Fruit fly (Drosophila melanogaster) whole organism, wandering third instar larva: ENCODE measurements around the gene Polr2D.

Source experiments
- Abd-B ChIP-seq: fragments of >200 bp; optimal IDR thresholded peaks from 2 replicates; lab custom pipeline; 2017; ENCODE audit warnings: missing biosample characterization, missing genetic modification characterization
- CG32264 ChIP-seq: fragments of 200-800 bp; sonication (Bioruptor generic); optimal IDR thresholded peaks from 2 replicates; lab custom pipeline; 2016; ENCODE audit warnings: missing biosample characterization, missing genetic modification characterization
- CG9705 ChIP-seq: fragments of 200-800 bp; sonication (Bioruptor generic); optimal IDR thresholded peaks from 2 replicates; lab custom pipeline; 2018; ENCODE audit warnings: missing biosample characterization, mild to moderate bottlenecking, missing genetic modification characterization
- CrebA ChIP-seq: fragments of 200-800 bp; sonication (Bioruptor generic); optimal IDR thresholded peaks from 2 replicates; lab custom pipeline; 2016; ENCODE audit warnings: missing biosample characterization, mild to moderate bottlenecking, missing genetic modification characterization, borderline replicate concordance
- Dfd ChIP-seq: fragments of >200 bp; optimal IDR thresholded peaks from 2 replicates; lab custom pipeline; 2017; ENCODE audit warnings: missing biosample characterization, missing genetic modification characterization
- Dif ChIP-seq: fragments of 200-275, 200-300 bp; sonication (Bioruptor generic); optimal IDR thresholded peaks from 2 replicates; lab custom pipeline; 2018; ENCODE audit warnings: missing biosample characterization, missing genetic modification characterization; ENCODE audit not compliant: partially characterized antibody
- GATAd ChIP-seq: sonication (Bioruptor generic); optimal IDR thresholded peaks from 2 replicates; lab custom pipeline; 2016; ENCODE audit warnings: missing biosample characterization, missing genetic modification characterization
- HLH106 ChIP-seq: fragments of 200-800 bp; optimal IDR thresholded peaks from 3 replicates; lab custom pipeline; 2019; ENCODE audit warnings: missing biosample characterization, mild to moderate bottlenecking, missing genetic modification characterization, moderate library complexity
- Hnf4 ChIP-seq: fragments of 200-800 bp; sonication (Bioruptor generic); optimal IDR thresholded peaks from 2 replicates; lab custom pipeline; 2016; ENCODE audit warnings: missing biosample characterization, mild to moderate bottlenecking, missing genetic modification characterization
- Hr78 ChIP-seq: fragments of >200 bp; optimal IDR thresholded peaks from 2 replicates; lab custom pipeline; 2017; ENCODE audit warnings: missing biosample characterization, missing genetic modification characterization
- Hr83 ChIP-seq: fragments of 200-300 bp; sonication (Bioruptor generic); optimal IDR thresholded peaks from 2 replicates; lab custom pipeline; 2016; ENCODE audit warnings: missing biosample characterization, mild to moderate bottlenecking, missing genetic modification characterization, moderate library complexity; ENCODE audit not compliant: poor library complexity, severe bottlenecking
- Jra ChIP-seq: sonication (Bioruptor generic); optimal IDR thresholded peaks from 2 replicates; lab custom pipeline; 2016; ENCODE audit warnings: missing biosample characterization, missing genetic modification characterization
- Mio ChIP-seq: sonication (Bioruptor generic); optimal IDR thresholded peaks from 2 replicates; lab custom pipeline; 2016; ENCODE audit warnings: missing biosample characterization, missing genetic modification characterization
- Myc ChIP-seq: fragments of >200 bp; optimal IDR thresholded peaks from 2 replicates; lab custom pipeline; 2017
- N ChIP-seq: fragments of >200 bp; optimal IDR thresholded peaks from 2 replicates; lab custom pipeline; 2018; ENCODE audit warnings: missing biosample characterization, missing external identifiers, missing genetic modification characterization
- OdsH ChIP-seq: fragments of 200-800 bp; sonication (Bioruptor generic); optimal IDR thresholded peaks from 2 replicates; lab custom pipeline; 2016; ENCODE audit warnings: missing biosample characterization, mild to moderate bottlenecking, missing genetic modification characterization
- Rel ChIP-seq, 2 experiments: fragments of 200-800 bp; sonication (Bioruptor generic) in 1 of 2; optimal IDR thresholded peaks; 2 replicates in 1 of 2; 3 replicates in 1 of 2; lab custom pipeline; 2016 to 2019; ENCODE audit warnings: mild to moderate bottlenecking in 2 of 2, missing biosample characterization in 2 of 2, missing genetic modification characterization in 2 of 2, moderate library complexity in 1 of 2
- Sp1 ChIP-seq: fragments of 200-800 bp; sonication (Bioruptor generic); optimal IDR thresholded peaks from 3 replicates; lab custom pipeline; 2019; ENCODE audit warnings: missing biosample characterization, mild to moderate bottlenecking, missing genetic modification characterization, moderate library complexity
- Vsx2 ChIP-seq: fragments of 200-300, 225-300 bp; sonication (Bioruptor generic); optimal IDR thresholded peaks from 2 replicates; lab custom pipeline; 2018; ENCODE audit warnings: missing biosample characterization, missing genetic modification characterization; ENCODE audit not compliant: partially characterized antibody
- br ChIP-seq: fragments of 200-800 bp; sonication (Bioruptor generic); optimal IDR thresholded peaks from 2 replicates; lab custom pipeline; 2016; ENCODE audit warnings: missing biosample characterization, missing genetic modification characterization
- brk ChIP-seq: fragments of 200-800 bp; sonication (Bioruptor generic); optimal IDR thresholded peaks from 2 replicates; lab custom pipeline; 2016; ENCODE audit warnings: missing biosample characterization, mild to moderate bottlenecking, missing genetic modification characterization
- dl ChIP-seq, 2 experiments: fragments of 175-275, 200-275 bp in 1 of 2; fragments of 200-275 bp in 1 of 2; sonication (Bioruptor generic); optimal IDR thresholded peaks; lab custom pipeline; 2018; ENCODE audit warnings: mild to moderate bottlenecking in 2 of 2, missing biosample characterization in 2 of 2, missing genetic modification characterization in 2 of 2, moderate library complexity in 2 of 2; ENCODE audit not compliant: partially characterized antibody in 2 of 2, insufficient read depth in 1 of 2
- dmrt93B ChIP-seq: fragments of 200-800 bp; sonication (Bioruptor generic); optimal IDR thresholded peaks from 2 replicates; lab custom pipeline; 2018; ENCODE audit warnings: missing biosample characterization, mild to moderate bottlenecking, missing genetic modification characterization
- dsf ChIP-seq: sonication (Bioruptor generic); optimal IDR thresholded peaks from 2 replicates; lab custom pipeline; 2016; ENCODE audit warnings: missing biosample characterization, missing genetic modification characterization, borderline replicate concordance
- ey ChIP-seq: fragments of 200-800 bp; sonication (Bioruptor generic); optimal IDR thresholded peaks from 2 replicates; lab custom pipeline; 2016; ENCODE audit warnings: missing biosample characterization, missing genetic modification characterization
- foxo ChIP-seq, 2 experiments: fragments of 200-800 bp; sonication (Bioruptor generic); optimal IDR thresholded peaks; 2 replicates in 1 of 2; 3 replicates in 1 of 2; lab custom pipeline; 2016 to 2017; ENCODE audit warnings: missing biosample characterization in 2 of 2, missing genetic modification characterization in 2 of 2
- fru ChIP-seq: fragments of 200-800 bp; sonication (Bioruptor generic); optimal IDR thresholded peaks from 3 replicates; lab custom pipeline; 2016; ENCODE audit warnings: missing biosample characterization, mild to moderate bottlenecking, missing genetic modification characterization
- h ChIP-seq: fragments of 200-800 bp; sonication (Bioruptor generic); optimal IDR thresholded peaks from 3 replicates; lab custom pipeline; 2016; ENCODE audit warnings: missing biosample characterization, mild to moderate bottlenecking, missing genetic modification characterization
- jim ChIP-seq: fragments of 175-275, 200-325 bp; sonication (Bioruptor generic); optimal IDR thresholded peaks from 2 replicates; lab custom pipeline; 2016; ENCODE audit warnings: missing biosample characterization, mild to moderate bottlenecking, missing genetic modification characterization
- lola ChIP-seq: fragments of >200 bp; optimal IDR thresholded peaks from 2 replicates; lab custom pipeline; 2017; ENCODE audit warnings: missing biosample characterization, missing genetic modification characterization
- pan ChIP-seq: fragments of >200 bp; optimal IDR thresholded peaks from 2 replicates; lab custom pipeline; 2017
- psq ChIP-seq: fragments of 200-800 bp; sonication (Bioruptor generic); optimal IDR thresholded peaks from 3 replicates; lab custom pipeline; 2017; ENCODE audit warnings: missing biosample characterization, mild to moderate bottlenecking, missing genetic modification characterization, moderate library complexity
- rgr ChIP-seq: fragments of 200-800 bp; sonication (Bioruptor generic); optimal IDR thresholded peaks from 3 replicates; lab custom pipeline; 2016; ENCODE audit warnings: missing biosample characterization, mild to moderate bottlenecking, missing genetic modification characterization
- sage ChIP-seq: fragments of 200-800 bp; sonication (Bioruptor generic); optimal IDR thresholded peaks from 2 replicates; lab custom pipeline; 2016; ENCODE audit warnings: missing biosample characterization, mild to moderate bottlenecking, missing genetic modification characterization
- sv ChIP-seq: fragments of 200-800 bp; sonication (Bioruptor generic); optimal IDR thresholded peaks from 3 replicates; lab custom pipeline; 2016; ENCODE audit warnings: missing biosample characterization, missing genetic modification characterization
- tai ChIP-seq: sonication (Bioruptor generic); optimal IDR thresholded peaks from 2 replicates; lab custom pipeline; 2016; ENCODE audit warnings: missing biosample characterization, missing genetic modification characterization
- usp ChIP-seq: fragments of >200 bp; optimal IDR thresholded peaks from 2 replicates; lab custom pipeline; 2017; ENCODE audit warnings: missing biosample characterization, missing genetic modification characterization
- woc ChIP-seq: sonication (Bioruptor generic); optimal IDR thresholded peaks from 2 replicates; lab custom pipeline; 2016; ENCODE audit warnings: missing biosample characterization, mild to moderate bottlenecking, missing genetic modification characterization

The Polr2D gene

DNA sequence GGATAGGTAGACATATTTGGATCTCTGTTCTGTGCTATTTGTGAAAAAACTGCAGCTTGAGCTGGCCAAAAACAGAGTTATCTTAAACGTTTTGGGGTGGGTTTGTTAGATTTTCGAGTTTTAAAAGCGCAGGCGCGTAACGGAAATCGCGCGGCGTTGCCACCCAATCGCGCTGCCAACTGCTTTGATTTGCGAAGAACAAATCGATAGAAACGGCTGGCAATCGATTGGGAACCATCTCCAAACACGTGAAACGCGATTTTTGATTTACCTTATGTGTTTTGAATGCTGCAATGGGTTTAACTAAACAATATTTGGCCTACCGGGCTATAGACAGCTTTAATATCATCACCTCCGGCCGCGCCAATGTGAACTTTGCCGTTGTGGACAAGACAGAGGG is 28.2 kb upstream of the Polr2D start, which contains the start of the genes CG14312 and CG8064:
CG14312 (minus strand) TSS at position 88 of the 400 bp plus-strand sequence.
CG8064 (plus strand) TSS at position 220 of the 400 bp plus-strand sequence.
- no peak for TF ChIP-seq Rel (GFP tag; optimal IDR thresholded peaks at IDR 0.05; lab: Kevin White, UChicago)
- TF ChIP-seq Rel (tag; optimal IDR thresholded peaks at IDR 0.05; lab: Kevin White, UChicago): peak; percentile 27
- no peak for TF ChIP-seq dmrt93B
- TF ChIP-seq, all 38 proteins: peak for 1

DNA sequence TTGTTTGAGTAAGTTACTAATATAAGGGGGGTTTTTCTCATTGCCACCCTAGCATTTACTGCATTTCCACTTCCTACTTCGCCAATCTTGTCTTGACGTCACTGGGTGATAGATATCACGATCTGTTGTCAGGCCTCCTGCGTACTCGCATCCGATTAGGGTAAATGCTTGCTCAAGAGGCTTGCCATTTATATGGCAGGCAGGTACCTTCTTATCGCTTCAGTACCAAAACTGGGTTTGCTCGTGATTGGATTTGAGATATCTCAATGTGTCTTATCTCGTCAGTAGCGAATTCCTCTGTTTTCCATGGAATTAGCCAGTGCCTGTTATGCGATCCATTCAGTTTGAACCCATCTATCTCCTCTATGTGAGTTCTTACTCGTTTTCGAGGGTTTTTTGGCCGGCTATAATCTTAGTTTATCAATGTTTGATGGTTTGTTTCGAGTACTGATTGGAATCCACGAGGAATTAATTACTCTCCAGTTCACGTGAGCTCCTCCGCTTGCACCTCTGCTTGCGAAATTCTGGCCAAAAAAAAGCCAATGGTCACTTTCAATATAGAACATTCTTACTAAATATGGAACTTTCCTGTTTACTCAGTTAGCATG is 25.7 kb upstream of the Polr2D start:
- no peak for TF ChIP-seq sage (GFP tag; lab: Kevin White, UChicago)
- TF ChIP-seq Rel (GFP tag; optimal IDR thresholded peaks at IDR 0.05; lab: Kevin White, UChicago): no peak
- peak; percentile 3 for TF ChIP-seq Rel (tag; optimal IDR thresholded peaks at IDR 0.05; lab: Kevin White, UChicago)
- TF ChIP-seq CG9705: no peak

DNA sequence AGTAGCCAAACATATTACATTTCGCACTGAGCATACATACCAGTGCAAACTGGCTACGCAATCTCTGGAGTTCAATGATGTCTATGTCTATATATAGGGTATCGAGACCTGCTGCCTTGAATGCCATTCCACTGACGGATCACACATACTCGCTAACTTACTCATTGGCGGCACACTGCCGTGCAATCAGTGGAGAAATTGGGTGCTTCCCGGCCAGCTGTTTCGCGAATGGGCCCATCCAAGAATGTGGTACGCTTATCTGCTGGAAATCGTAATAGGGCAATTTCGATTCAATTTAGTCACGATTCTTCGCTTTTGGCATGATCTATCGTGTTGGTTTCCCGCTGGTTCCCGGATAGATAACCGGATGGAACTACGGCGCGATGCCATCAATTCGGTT is 24.8 kb upstream of the Polr2D start:
- no peak for TF ChIP-seq sage (GFP tag; lab: Kevin White, UChicago)
- no peak for TF ChIP-seq Myc (lab: Kevin White, UChicago)
- no peak for TF ChIP-seq brk (GFP tag; lab: Kevin White, UChicago)
- no peak for TF ChIP-seq jim (GFP tag; lab: Kevin White, UChicago)
- TF ChIP-seq Rel (GFP tag; optimal IDR thresholded peaks at IDR 0.05; lab: Kevin White, UChicago): no peak
- TF ChIP-seq Rel (tag; optimal IDR thresholded peaks at IDR 0.05; lab: Kevin White, UChicago): peak; percentile 98
- no peak for TF ChIP-seq br
- TF ChIP-seq rgr (GFP tag; lab: Kevin White, UChicago): no peak
- TF ChIP-seq h (GFP tag; lab: Kevin White, UChicago): peak; percentile 11
- no peak for TF ChIP-seq CrebA (GFP tag; lab: Kevin White, UChicago)
- TF ChIP-seq, all 38 proteins: peak for 2

DNA sequence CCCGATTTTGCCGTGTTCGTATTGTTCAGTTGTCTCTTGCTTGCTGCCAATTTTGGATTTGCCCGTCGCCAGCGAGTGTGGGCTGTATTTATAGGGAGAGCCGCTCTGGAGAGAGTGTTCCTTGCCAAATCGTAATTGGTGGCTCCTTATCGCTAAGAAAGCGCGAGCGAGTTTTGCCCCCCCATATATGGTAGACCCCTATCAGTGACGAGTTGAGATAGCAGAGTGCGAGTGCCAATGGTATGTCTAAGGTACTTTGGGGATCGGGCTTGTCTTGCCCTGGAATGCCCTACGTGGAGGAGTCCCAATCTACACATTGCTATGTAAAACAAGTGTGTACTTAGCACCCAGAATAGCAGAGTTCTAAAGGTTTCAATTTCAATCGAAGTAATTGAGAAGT is 24.2 kb upstream of the Polr2D start, which contains the start of gene CG7142:
CG7142 (minus strand) TSS at position 29 of the 400 bp plus-strand sequence.
- no peak for TF ChIP-seq Hnf4 (GFP tag; lab: Kevin White, UChicago)
- no peak for TF ChIP-seq dmrt93B
- no peak for TF ChIP-seq psq (GFP tag; lab: Kevin White, UChicago)
- no peak for TF ChIP-seq Mio (GFP tag; lab: Kevin White, UChicago)
- TF ChIP-seq fru (GFP tag; lab: Kevin White, UChicago): no peak
- no peak for TF ChIP-seq Myc (lab: Kevin White, UChicago)
- no peak for TF ChIP-seq Jra (GFP tag; lab: Kevin White, UChicago)
- TF ChIP-seq Hr78: no peak
- no peak for TF ChIP-seq woc (GFP tag; lab: Kevin White, UChicago)
- TF ChIP-seq foxo (GFP tag; optimal IDR thresholded peaks at IDR 0.05; lab: Kevin White, UChicago): peak in 1 of 2 experiments; percentile 13
- no peak for TF ChIP-seq dsf
- TF ChIP-seq h (GFP tag; lab: Kevin White, UChicago): peak; percentile 66
- peak; percentile 32 for TF ChIP-seq OdsH (GFP tag; lab: Kevin White, UChicago)
- TF ChIP-seq CG9705: no peak
- no peak for TF ChIP-seq Abd-B (GFP tag; lab: Kevin White, UChicago)
- no peak for TF ChIP-seq sage (GFP tag; lab: Kevin White, UChicago)
- peak; percentile 25 for TF ChIP-seq ey
- TF ChIP-seq rgr (GFP tag; lab: Kevin White, UChicago): peak; percentile 34
- TF ChIP-seq Hr83 (GFP tag; lab: Kevin White, UChicago): peak; percentile 5
- TF ChIP-seq CrebA (GFP tag; lab: Kevin White, UChicago): no peak
- no peak for TF ChIP-seq usp (GFP tag; lab: Kevin White, UChicago)
- TF ChIP-seq sv (GFP tag; lab: Kevin White, UChicago): no peak
- no peak for TF ChIP-seq jim (GFP tag; lab: Kevin White, UChicago)
- no peak for TF ChIP-seq N (GFP tag; lab: Kevin White, UChicago)
- TF ChIP-seq CG32264 (GFP tag; lab: Kevin White, UChicago): no peak
- TF ChIP-seq br: peak; percentile 44
- TF ChIP-seq Rel (GFP tag; optimal IDR thresholded peaks at IDR 0.05; lab: Kevin White, UChicago): no peak
- TF ChIP-seq Rel (tag; optimal IDR thresholded peaks at IDR 0.05; lab: Kevin White, UChicago): peak; percentile 83
- no peak for TF ChIP-seq pan (lab: Kevin White, UChicago)
- no peak for TF ChIP-seq brk (GFP tag; lab: Kevin White, UChicago)
- no peak for TF ChIP-seq Dfd
- TF ChIP-seq lola (GFP tag; lab: Kevin White, UChicago): no peak
- TF ChIP-seq Vsx2 (GFP tag; lab: Kevin White, UChicago): no peak
- no peak for TF ChIP-seq Sp1 (GFP tag; lab: Kevin White, UChicago)
- TF ChIP-seq GATAd: no peak
- TF ChIP-seq Dif: peak; percentile 53
- TF ChIP-seq dl (GFP tag; optimal IDR thresholded peaks at IDR 0.05; lab: Kevin White, UChicago; ENCODE audit: insufficient read depth in 1 of 2, partially characterized antibody in 2 of 2): no peak
- TF ChIP-seq tai (GFP tag; lab: Kevin White, UChicago): no peak
- no peak for TF ChIP-seq HLH106 (tag; lab: Kevin White, UChicago)
- TF ChIP-seq, all 38 proteins: peak for 9
